Worm (Caenorhabditis elegans) whole organism, L4/young adult: ENCODE data around the gene lgl-1.

ENCODE experiments used
- W03F9.2 ChIP-seq: fragments of 150-350 bp; optimal IDR thresholded peaks from 2 replicates; lab custom pipeline; 2014; ENCODE audit warnings: missing biosample characterization, missing genetic modification characterization
- dao-5 ChIP-seq: sonication (generic microtip); optimal IDR thresholded peaks from 2 replicates; lab custom pipeline; 2016; ENCODE audit warnings: missing genotype, missing genetic modification characterization, moderate library complexity, missing compliant biosample characterization
- him-1 ChIP-seq: sonication (generic microtip); optimal IDR thresholded peaks from 2 replicates; lab custom pipeline; 2016; ENCODE audit warnings: missing genotype, missing genetic modification reagents, missing genetic modification characterization, missing compliant biosample characterization

The lgl-1 gene

DNA sequence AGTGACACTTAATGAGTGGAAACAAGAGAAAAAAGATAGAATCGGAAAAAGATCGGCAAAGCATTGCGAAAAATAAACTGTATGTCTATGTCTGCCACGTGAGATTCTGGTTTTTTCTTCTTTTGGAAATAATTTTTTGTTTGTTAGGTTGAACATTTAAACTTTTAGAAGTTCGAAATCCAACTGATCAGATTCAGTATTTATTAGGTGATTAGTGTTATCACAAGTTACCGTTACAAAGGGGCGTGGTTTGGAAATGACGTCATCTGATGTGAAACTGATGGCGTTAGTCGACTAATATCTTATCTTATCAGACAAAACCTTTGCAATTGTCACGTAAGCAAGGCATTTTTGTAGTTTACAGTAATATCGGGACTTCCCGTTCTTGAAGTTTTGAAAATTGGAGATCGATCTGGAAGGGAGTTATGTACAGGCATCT, 6.6 kb downstream of the lgl-1 start:
- no peak for TF ChIP-seq W03F9.2 (tag; lab: Kevin White, UChicago)

DNA sequence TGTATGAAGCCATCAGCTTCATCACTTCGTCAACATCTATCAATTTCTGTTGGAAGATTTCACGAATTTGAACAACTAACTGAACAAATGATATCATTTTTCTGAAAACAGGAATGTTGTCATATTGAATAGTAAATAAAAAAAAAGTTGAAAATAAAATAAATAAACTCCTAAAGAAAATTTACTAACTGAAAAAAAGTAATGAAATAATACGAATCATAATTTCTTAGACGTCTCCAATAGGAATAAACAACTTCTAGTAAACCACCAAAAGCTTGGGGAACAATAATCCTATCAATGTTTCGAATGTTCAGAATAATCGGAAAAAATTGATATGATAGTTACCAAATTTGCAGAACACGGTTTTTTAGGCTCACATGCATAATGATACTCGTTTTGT, 7.4 kb downstream of the lgl-1 start, which contains the start of gene cdo-1:
cdo-1 (minus strand) TSS at position 101 of the 400 bp plus-strand sequence.
- TF ChIP-seq him-1 (tag; lab: Kevin White, UChicago) (no peak), W03F9.2 (tag; lab: Kevin White, UChicago) (no peak), dao-5 (no peak)

DNA sequence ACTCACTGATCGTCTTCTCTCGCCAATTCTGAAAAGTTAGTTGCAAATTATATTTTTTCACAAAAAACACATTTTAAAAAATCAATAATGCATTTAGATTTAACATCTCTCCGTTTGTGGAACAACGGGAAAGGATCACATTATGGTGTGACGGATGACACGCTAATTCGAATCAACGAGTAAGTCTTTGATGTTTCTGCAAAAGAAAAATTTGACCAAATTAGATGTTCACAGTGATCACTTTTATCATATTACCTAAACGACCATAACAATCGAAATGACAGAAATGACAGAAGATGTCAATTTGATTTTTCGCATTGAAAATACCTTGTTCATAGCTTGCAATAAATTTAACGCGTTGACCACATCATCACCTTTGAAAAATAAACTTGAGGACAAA, 9.5 kb downstream of the lgl-1 start:
- TF ChIP-seq him-1 (tag; lab: Kevin White, UChicago) (no peak), W03F9.2 (tag; lab: Kevin White, UChicago) (no peak), dao-5 (no peak)

DNA sequence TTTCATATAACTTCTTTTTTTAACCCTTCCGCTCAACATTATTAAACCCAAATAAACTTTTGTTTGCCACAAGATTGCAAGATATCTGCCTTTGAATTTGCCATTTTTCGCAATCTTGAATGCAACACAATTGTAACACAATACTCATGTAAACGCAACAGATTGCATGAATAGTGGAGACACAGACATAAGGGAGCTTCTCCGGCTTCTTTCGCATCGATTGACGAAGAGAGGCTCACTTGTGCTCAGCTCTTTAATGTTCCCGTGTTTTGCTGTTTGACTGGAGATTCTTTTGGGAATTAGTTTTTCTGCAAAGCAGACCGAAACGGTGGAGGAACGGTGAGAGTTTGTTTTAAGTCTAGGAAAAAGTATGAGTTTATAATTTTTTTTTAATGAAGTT, 11.5 kb downstream of the lgl-1 start, which contains the start of gene F56F10.2:
F56F10.2 (plus strand) TSS at position 215 of the 400 bp plus-strand sequence.
- TF ChIP-seq W03F9.2 (tag; lab: Kevin White, UChicago) (no peak), dao-5 (no peak), him-1 (tag; lab: Kevin White, UChicago) (no peak)

DNA sequence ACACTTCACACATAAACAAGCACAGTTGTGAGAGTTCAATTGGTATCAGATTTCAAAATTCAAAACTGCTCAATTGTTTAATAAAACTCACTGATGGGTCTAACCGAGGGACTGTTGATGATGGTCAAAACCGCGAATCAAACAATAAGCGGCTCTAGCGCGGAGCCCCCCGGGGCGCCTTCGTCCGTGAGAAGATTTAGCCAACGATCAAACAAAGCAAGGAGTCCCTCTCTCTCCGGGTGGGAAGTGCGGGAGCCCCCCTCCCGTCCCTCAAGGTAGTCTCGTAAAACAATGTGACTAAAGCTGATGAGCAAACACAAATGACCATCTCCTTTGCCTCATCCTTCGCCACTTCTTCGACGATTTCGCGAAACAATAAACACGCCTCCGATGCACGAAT, 13.2 kb downstream of the lgl-1 start:
- no peak for TF ChIP-seq W03F9.2 (tag; lab: Kevin White, UChicago)
- no peak for TF ChIP-seq dao-5
- TF ChIP-seq him-1 (tag; lab: Kevin White, UChicago) = no peak

DNA sequence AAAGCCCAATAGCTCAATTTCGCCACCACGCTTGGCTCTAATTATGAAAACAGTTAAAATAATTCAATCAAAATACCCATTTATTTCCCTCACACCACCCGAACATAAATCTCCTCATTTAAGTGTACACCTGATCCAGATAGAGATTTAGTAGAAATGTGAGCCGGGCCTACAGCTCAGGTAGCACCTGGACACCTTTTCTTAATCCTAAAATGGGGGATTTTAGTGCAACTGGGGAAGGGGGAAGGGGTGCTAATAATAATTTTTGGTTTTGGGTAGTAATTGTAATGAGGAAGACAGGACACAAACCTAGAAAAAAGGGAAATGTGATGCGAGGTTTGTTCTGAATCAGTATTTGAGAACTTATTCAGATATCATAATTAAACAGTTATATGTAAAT, 17.3 kb downstream of the lgl-1 start:
- TF ChIP-seq W03F9.2 (tag; lab: Kevin White, UChicago) (no peak), him-1 (tag; lab: Kevin White, UChicago) (no peak), dao-5 (no peak)

DNA sequence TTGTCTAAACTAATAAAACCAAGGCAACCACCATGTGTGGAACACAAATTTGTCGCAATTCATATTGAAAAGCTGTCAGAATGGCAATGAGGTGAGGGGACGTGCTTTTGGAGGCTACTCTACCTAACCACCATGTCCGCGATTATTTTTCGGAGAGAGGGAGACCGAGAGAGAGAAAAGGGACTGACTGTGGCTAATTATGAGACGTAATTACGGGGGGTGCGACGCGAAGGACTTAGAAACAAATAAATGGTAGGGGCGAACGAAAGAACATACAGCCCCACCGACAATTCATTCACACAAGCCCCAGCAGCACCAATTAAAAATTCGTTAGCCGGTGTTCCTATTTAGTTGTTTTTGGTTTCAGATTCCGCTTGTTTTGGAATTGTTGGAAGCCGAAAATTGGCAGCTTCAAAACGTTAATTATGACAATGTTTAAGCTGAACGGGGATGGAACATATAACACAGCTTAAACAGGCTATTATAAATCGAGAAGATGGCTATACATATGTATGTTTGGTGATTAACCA, 18.1 kb downstream of the lgl-1 start:
- no peak for TF ChIP-seq W03F9.2 (tag; lab: Kevin White, UChicago)
- TF ChIP-seq him-1 (tag; lab: Kevin White, UChicago) = no peak
- no peak for TF ChIP-seq dao-5

DNA sequence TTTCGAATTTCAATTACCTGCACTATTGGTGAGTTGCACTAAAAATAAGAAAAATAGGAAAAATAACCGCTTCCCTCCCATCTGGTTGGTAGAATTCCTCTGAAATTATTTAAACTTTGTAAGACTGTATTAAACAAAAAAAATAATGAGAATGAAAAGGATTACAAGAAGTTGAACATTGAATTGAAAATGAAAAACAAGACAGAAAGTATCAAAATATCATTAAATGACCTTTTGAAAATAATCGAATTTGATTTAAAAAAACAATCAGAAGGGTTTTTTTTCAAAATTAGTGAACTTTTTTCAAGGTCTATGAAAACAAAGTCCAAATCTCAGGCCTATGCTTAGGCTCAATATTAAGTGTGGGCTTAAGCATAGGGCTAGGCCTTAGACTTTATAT, 19.5 kb downstream of the lgl-1 start, which contains the start of gene igcm-1:
igcm-1 (minus strand) TSS at position 101 of the 400 bp plus-strand sequence.
- TF ChIP-seq him-1 (tag; lab: Kevin White, UChicago) (no peak), W03F9.2 (tag; lab: Kevin White, UChicago) (no peak)

DNA sequence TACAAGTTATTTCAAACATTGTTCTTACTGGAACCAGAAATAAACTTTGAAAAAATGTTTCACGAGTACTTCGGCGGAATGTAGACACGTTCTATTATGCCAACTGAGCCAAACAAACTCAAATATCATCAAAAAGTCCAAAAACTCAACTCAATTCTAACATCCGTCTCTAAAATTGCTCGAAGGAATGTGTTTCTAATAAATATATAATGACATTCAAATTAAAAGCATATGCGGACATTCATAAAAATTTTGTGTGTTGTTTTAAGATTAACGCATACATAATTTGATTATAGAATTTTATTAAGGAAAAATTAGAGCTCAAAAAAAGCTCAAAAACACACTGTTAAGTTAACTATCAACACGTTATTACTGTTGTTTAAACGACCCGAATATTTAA, 25.4 kb downstream of the lgl-1 start:
- TF ChIP-seq W03F9.2 (tag; lab: Kevin White, UChicago) = no peak
- no peak for TF ChIP-seq him-1 (tag; lab: Kevin White, UChicago)
- no peak for TF ChIP-seq dao-5

DNA sequence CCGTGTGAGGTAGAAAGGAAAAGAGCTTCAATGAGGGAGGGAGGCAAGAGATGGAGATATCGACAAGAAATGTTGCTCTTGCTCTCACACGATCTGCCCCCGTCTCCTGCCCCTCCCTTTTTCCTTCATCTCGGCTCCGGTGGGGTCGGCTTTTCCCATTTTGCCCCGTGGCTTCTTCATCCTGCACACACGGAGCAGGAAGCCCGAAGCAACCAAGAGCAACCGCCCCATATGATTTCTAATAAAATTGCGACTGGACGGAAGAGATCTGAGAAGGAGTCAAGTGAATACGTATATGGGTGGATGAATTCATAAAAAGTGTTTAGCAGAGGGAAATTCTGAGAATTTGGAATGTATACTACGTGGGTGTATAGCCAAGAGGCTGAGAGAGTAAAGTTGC, 26.2 kb downstream of the lgl-1 start:
- TF ChIP-seq him-1 (tag; lab: Kevin White, UChicago) = peak; percentile 51
- no peak for TF ChIP-seq W03F9.2 (tag; lab: Kevin White, UChicago)

DNA sequence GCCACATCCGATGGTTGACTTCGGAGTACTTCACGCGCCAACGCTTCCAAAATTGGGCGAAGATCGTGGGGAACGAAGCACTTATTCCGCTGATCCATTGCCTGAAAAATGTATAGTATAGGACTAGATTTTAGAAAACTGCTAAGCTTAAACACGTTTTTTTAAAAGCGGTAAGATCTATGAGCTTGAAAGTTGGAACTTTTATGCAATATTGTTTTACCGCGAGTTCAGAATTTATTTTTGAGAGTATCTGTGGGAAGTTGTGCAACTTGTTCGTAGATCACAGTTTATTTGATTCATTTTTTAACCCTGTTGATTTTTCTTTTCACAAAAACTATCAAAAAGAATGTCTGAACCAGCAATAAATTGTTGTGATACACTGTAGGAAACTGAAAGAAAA, 29.5 kb downstream of the lgl-1 start, which contains the start of gene F39H12.3:
F39H12.3 (minus strand) TSS at position 101 of the 400 bp plus-strand sequence.
- TF ChIP-seq dao-5 (no peak), him-1 (tag; lab: Kevin White, UChicago) (no peak), W03F9.2 (tag; lab: Kevin White, UChicago) (no peak)

DNA sequence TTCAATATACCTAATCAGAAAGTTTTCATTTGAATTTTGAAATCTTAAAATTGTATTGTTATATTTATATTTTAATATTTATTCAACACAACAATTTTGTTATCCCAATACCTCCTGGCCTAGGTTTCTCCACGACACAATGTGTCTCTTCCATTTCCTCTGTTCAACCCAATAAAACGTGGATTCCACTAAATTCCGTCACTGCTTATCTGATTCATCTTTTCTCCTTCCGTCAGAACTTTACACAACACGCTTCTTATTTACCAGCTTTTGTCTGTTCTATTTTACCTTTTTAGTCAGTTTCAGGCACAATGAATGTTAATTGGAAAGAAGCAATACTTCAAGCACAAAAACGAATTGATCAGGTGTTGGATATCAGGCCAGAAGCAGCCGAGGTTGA, 36.4 kb downstream of the lgl-1 start, which contains the start of gene F39H12.1:
F39H12.1 (plus strand) TSS at position 301 of the 400 bp plus-strand sequence.
- TF ChIP-seq dao-5 (no peak), him-1 (tag; lab: Kevin White, UChicago) (no peak), W03F9.2 (tag; lab: Kevin White, UChicago) (no peak)

DNA sequence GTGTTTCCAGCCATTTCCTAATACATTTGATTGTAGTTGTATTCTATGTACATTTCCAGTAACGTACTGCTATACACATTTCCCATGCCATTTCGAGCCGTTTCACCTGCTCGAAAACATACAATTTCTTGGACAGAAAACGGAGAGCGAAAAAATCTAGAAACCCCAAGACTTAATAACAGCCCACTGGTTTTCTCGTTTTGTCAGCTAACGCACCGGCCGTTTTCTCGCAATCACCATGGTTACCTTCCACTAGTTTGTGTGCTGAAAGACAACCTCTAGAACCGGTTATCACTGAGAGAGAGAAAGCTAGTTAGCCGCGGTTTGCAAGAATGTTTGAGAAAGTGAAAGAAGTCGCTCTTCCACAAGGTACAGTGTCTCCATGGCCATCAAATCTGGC, 40.7 kb downstream of the lgl-1 start:
- TF ChIP-seq him-1 (tag; lab: Kevin White, UChicago) (no peak), dao-5 (no peak), W03F9.2 (tag; lab: Kevin White, UChicago) (no peak)

DNA sequence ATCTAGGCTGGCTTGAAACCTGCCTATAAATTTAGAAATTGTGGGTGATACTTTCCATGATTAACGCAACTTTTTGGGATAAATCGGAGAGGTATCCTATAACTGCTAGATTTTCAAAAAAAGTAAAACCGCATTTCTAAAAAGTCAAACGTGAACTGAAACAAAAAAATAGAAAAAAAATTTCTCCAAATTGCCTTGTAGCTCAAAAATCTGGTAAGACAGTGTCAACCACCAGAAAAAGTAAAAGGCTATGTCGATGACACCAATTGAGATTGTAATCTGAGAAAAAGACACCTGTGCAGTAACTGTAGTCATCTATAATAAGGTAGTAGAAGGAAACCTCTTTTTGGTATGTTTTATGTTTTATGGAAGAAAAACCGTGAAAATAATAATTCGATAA, 42.3 kb downstream of the lgl-1 start, which contains the start of gene wdr-54:
wdr-54 (plus strand) TSS at position 301 of the 400 bp plus-strand sequence.
- TF ChIP-seq dao-5 = no peak
- no peak for TF ChIP-seq W03F9.2 (tag; lab: Kevin White, UChicago)
- no peak for TF ChIP-seq him-1 (tag; lab: Kevin White, UChicago)

DNA sequence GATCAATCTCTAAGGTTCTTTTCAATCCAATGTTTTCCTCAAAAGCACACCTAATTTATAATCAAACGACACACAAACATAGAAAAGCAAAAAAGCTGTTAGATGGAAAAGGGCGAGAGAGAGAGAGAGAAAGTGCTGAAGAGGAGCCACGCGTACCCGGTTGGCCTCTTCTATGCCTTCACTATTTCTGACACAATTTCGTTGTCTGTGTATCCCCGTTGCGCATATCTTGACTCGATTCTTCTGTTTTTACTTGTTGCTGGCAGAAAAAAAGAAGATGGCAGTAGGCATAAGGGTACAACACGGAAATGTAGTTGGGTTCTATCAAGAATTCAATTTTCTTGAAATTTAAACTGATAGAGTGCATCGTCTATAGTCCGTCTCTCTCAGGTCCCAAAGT, 43.4 kb downstream of the lgl-1 start:
- TF ChIP-seq him-1 (tag; lab: Kevin White, UChicago) = peak; percentile 48
- TF ChIP-seq W03F9.2 (tag; lab: Kevin White, UChicago) = no peak
